Worm (Caenorhabditis elegans) whole organism, midembryonic: ENCODE results near the gene let-721.

Experiments used
- T22C8.4 ChIP-seq: fragments of 200-800 bp; sonication (Bioruptor generic); IDR thresholded peaks from 2 replicates; pipeline ENCODE4 v1.3.6; 2022; ENCODE audit warnings: missing genetic modification characterization, missing compliant biosample characterization
- cog-1 ChIP-seq: sonication (generic microtip); optimal IDR thresholded peaks from 2 replicates; lab custom pipeline; 2016; ENCODE audit warnings: missing genetic modification characterization, missing compliant biosample characterization
- flt-1 ChIP-seq: fragments of 200-800 bp; sonication (Bioruptor generic); IDR thresholded peaks from 2 replicates; pipeline ENCODE4 v1.3.6; 2022; ENCODE audit warnings: missing genetic modification characterization, missing compliant biosample characterization
- klf-2 ChIP-seq: fragments of 200-800 bp; sonication (Bioruptor generic); conservative IDR thresholded peaks from 2 replicates; pipeline ENCODE4 v1.3.6; 2022; ENCODE audit warnings: missing genetic modification reagents, missing genetic modification characterization, missing compliant biosample characterization
- med-1 ChIP-seq: sonication (generic microtip); optimal IDR thresholded peaks from 2 replicates; lab custom pipeline; 2017; ENCODE audit warnings: missing genetic modification characterization, mild to moderate bottlenecking, missing compliant biosample characterization, antibody characterized with exemption, missing genetic modification reagents; ENCODE audit not compliant: insufficient read depth
- ref-1 ChIP-seq: fragments of 200-800 bp; sonication (Bioruptor generic); conservative IDR thresholded peaks from 2 replicates; pipeline ENCODE4 v1.3.6; 2022; ENCODE audit warnings: missing genetic modification reagents, missing genetic modification characterization, missing compliant biosample characterization
- tab-1 ChIP-seq: fragments of 200-800 bp; sonication (Bioruptor generic); IDR thresholded peaks from 2 replicates; pipeline ENCODE4 v1.3.6; 2022; ENCODE audit warnings: missing genetic modification characterization, missing compliant biosample characterization
- ztf-23 ChIP-seq: fragments of 200-800 bp; sonication (Bioruptor generic); IDR thresholded peaks from 2 replicates; pipeline ENCODE4 v1.3.6; 2022; ENCODE audit warnings: missing genetic modification reagents, missing genetic modification characterization, missing compliant biosample characterization

DNA sequence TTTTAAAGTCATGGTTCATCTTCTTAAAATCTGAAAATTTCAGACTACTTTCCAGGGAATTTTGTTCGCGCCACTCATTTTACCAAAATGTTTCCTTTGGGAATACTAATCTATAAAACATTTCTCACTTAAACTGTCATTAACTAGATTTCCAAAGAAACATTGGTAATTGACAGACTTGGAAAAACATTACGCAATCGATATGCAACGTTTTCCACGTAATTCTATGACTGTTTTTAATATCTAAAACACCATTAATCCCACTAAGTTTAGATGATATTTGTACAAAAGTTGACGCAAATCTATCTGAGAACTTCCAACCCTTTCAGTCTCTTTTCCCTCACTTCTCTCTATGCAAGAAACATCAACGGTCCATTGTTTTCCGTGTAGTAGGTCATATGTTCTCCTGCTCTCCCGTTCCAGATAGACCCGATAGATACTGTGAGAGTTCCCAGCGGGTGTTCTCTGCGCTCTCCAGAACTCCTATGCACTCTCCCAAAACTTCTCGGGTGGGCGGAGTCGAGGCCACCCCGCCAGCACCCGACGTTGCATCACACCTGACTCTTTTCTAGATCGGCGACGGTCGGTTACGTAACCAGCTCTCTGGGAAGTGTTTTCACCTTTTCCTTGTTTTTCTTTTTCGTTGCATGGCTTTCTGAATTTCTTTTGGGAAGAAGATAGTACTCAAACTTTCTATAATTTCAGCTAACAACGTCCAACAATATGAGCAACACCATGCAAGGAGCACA is 31.7 kb upstream of the let-721 start, which contains the start of gene zip-8:
- TF ChIP-seq ztf-23 (GFP tag; lab: Robert Waterston, UW) (no peak), klf-2 (GFP tag; lab: Robert Waterston, UW) (no peak), cog-1 (tag; lab: Kevin White, UChicago) (no peak), flt-1 (no peak), med-1 (GFP tag; lab: Kevin White, UChicago) (no peak), T22C8.4 (GFP tag; lab: Robert Waterston, UW) (no peak), ref-1 (GFP tag; lab: Robert Waterston, UW) (no peak), tab-1 (GFP tag; lab: Robert Waterston, UW) (no peak)
